Worm (Caenorhabditis elegans) whole organism, young adult: Measurements from ENCODE around the gene K11H12.8.
A peak's percentile ranks its signal among the peaks of the same experiment; 100 is the strongest.

ENCODE experiments used
- C06A6.2 ChIP-seq: fragments of 200-800 bp; sonication (Bioruptor generic); conservative IDR thresholded peaks from 2 replicates; pipeline ENCODE4 v1.3.6; 2022; ENCODE audit warnings: missing genetic modification characterization, missing compliant biosample characterization
- attf-6 ChIP-seq: fragments of 200-800 bp; sonication (Bioruptor generic); IDR thresholded peaks from 2 replicates; pipeline ENCODE4 v1.3.6; 2022; ENCODE audit warnings: missing genetic modification reagents, missing genetic modification characterization, missing compliant biosample characterization
- egl-44 ChIP-seq: fragments of 200-800 bp; sonication (Bioruptor generic); IDR thresholded peaks from 2 replicates; pipeline ENCODE4 v1.3.6; 2022; ENCODE audit warnings: missing genetic modification reagents, missing genetic modification characterization, missing compliant biosample characterization
- hrde-1 ChIP-seq: sonication (generic microtip); optimal IDR thresholded peaks from 2 replicates; lab custom pipeline; 2016; ENCODE audit warnings: missing genetic modification characterization, mild to moderate bottlenecking, missing compliant biosample characterization, moderate library complexity, missing genotype, missing genetic modification reagents, borderline replicate concordance
- lag-1 ChIP-seq: fragments of 200-800 bp; sonication (Bioruptor generic); IDR thresholded peaks from 2 replicates; pipeline ENCODE4 v1.3.6; 2022; ENCODE audit warnings: missing genetic modification reagents, missing genetic modification characterization, missing compliant biosample characterization
- lin-35 ChIP-seq, 3 experiments: fragments of 150-350 bp in 2 of 3; sonication (generic microtip) in 1 of 3; optimal IDR thresholded peaks; 2 replicates each; lab custom pipeline; 2014 to 2018; ENCODE audit warnings: missing biosample characterization in 3 of 3, missing genetic modification characterization in 3 of 3, missing genetic modification reagents in 3 of 3
- madf-10 ChIP-seq: sonication (generic microtip); optimal IDR thresholded peaks from 2 replicates; lab custom pipeline; 2016; ENCODE audit warnings: mild to moderate bottlenecking, missing genetic modification characterization, missing compliant biosample characterization
- pha-4 ChIP-seq: fragments of 150-350 bp; sonication (generic microtip); optimal IDR thresholded peaks from 2 replicates; lab custom pipeline; 2014; ENCODE audit warnings: missing biosample characterization, missing genetic modification reagents, missing genetic modification characterization
- rec-8 ChIP-seq, 2 experiments: sonication (generic microtip); optimal IDR thresholded peaks; 2 replicates each; lab custom pipeline; 2016; ENCODE audit warnings: mild to moderate bottlenecking in 2 of 2, missing genetic modification characterization in 2 of 2, missing genetic modification reagents in 2 of 2, missing genotype in 2 of 2, missing biosample characterization in 1 of 2, missing compliant biosample characterization in 1 of 2, moderate library complexity in 1 of 2
- sea-2 ChIP-seq: fragments of 200-800 bp; sonication (Bioruptor generic); IDR thresholded peaks from 2 replicates; pipeline ENCODE4 v1.3.6; 2022; ENCODE audit warnings: missing genetic modification characterization, missing compliant biosample characterization
- somi-1 ChIP-seq: fragments of 200-800 bp; sonication (Bioruptor generic); optimal IDR thresholded peaks from 2 replicates; lab custom pipeline; 2018; ENCODE audit warnings: mild to moderate bottlenecking, missing genetic modification characterization, missing compliant biosample characterization
- unc-130 ChIP-seq: sonication (generic microtip); optimal IDR thresholded peaks from 2 replicates; lab custom pipeline; 2016; ENCODE audit warnings: missing genetic modification reagents, missing genetic modification characterization, missing compliant biosample characterization
- unc-62 ChIP-seq: fragments of 150-350 bp; optimal IDR thresholded peaks from 2 replicates; lab custom pipeline; 2014; ENCODE audit warnings: missing biosample characterization, missing genetic modification reagents, missing genetic modification characterization
- ztf-6 ChIP-seq: fragments of 200-800 bp; sonication (Bioruptor generic); IDR thresholded peaks from 2 replicates; pipeline ENCODE4 v1.3.6; 2022; ENCODE audit warnings: missing genetic modification reagents, missing genetic modification characterization, missing compliant biosample characterization

- TF ChIP-seq pha-4 (no peak), lin-35 (GFP tag; optimal IDR thresholded peaks at IDR 0.05; lab: Kevin White, UChicago) (no peak), hrde-1 (no peak), madf-10 (tag; lab: Kevin White, UChicago) (no peak), C06A6.2 (GFP tag; lab: Robert Waterston, UW) (no peak), rec-8 (tag; optimal IDR thresholded peaks at IDR 0.05; lab: Kevin White, UChicago) (no peak), unc-130 (no peak), attf-6 (GFP tag; lab: Robert Waterston, UW) (no peak), egl-44 (GFP tag; lab: Robert Waterston, UW) (no peak), sea-2 (GFP tag; lab: Robert Waterston, UW) (no peak), lag-1 (no peak), somi-1 (GFP tag; lab: Kevin White, UChicago) (no peak), unc-62 (GFP tag; lab: Kevin White, UChicago) (peak; percentile 81), ztf-6 (GFP tag; lab: Robert Waterston, UW) (no peak)
These were observed 29.1 kb upstream of the K11H12.8 start for ce11 chrIV:625947-626548.
